Worm (Caenorhabditis elegans): ENCODE data around the gene F08F1.3.

DNA sequence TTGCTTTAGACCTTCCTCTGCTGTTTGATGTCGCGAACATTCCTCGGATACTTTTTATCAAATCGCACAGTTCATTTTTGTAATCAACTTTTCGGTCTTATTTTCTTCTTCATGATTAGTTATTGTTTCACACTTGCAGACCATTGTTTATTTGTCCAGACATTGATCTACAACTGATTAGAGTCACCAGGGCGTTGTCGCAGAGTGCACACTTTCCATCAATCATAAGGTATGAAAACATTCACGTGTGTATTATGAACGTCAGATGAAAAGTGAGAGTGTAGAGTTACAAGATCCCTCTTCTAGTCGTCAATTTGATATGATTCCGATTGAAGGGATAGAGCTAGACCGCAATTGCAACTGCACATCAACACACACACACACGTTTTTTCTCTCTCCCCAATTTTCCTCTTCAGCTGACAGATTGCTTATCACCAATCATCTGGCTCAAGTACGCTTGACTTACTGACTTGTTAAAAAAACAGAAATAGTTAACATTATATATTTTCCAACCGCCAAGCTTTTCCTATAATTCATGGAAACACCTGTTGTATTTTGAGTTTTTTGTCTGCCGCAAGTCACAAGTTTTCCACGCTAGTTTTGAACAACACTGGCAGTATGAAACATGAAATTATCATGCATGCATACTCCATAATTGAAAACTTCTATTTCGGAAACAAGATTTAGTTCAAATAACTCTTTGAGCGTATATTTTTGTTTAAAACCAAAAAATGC, 11.5 kb downstream of the F08F1.3 start:
- TF ChIP-seq sdz-38 (tag; optimal IDR thresholded peaks at IDR 0.05) (no peak), unc-62 (GFP tag; optimal IDR thresholded peaks at IDR 0.05) (no peak), ama-1 (optimal IDR thresholded peaks at IDR 0.05) (no peak), ama-1 (GFP tag; optimal IDR thresholded peaks at IDR 0.05) (no peak), die-1 (tag; optimal IDR thresholded peaks at IDR 0.05) (no peak), snpc-1.1 (tag; optimal IDR thresholded peaks at IDR 0.05; ENCODE audit: insufficient read depth) (no peak), atf-7 (tag; optimal IDR thresholded peaks at IDR 0.05) (peak; percentile 22), snpc-4 (GFP tag; optimal IDR thresholded peaks at IDR 0.05) (no peak), snpc-4 (tag; optimal IDR thresholded peaks at IDR 0.05) (no peak), sptf-2 (GFP tag; optimal IDR thresholded peaks at IDR 0.05) (no peak)
